Worm (Caenorhabditis elegans): Measurements from ENCODE around the gene kvs-2.

kvs-2 gene

ce11 chrV:10647043-10647611, 11.3 kb downstream of the kvs-2 start, which contains the start of the genes C32C4.3 and C32C4.16:
Gene C32C4.3, minus strand, starts transcription at chrV:10647143.
Gene C32C4.16, plus strand, starts transcription at chrV:10647561.
- TF ChIP-seq C06A6.2 (GFP tag; conservative IDR thresholded peaks at IDR 0.05) (no peak), hmg-20 (GFP tag; IDR thresholded peaks at IDR 0.05) (no peak), nfya-2 (GFP tag; IDR thresholded peaks at IDR 0.05) (no peak), K11D2.4 (GFP tag; IDR thresholded peaks at IDR 0.05) (no peak), hlh-26 (GFP tag; conservative IDR thresholded peaks at IDR 0.05) (no peak), fkh-3 (tag; optimal IDR thresholded peaks at IDR 0.05) (no peak), gei-17 (GFP tag; optimal IDR thresholded peaks at IDR 0.05) (no peak), aptf-2 (GFP tag; conservative IDR thresholded peaks at IDR 0.05) (no peak), F57C9.4 (tag; optimal IDR thresholded peaks at IDR 0.05) (no peak), pha-4 (tag; optimal IDR thresholded peaks at IDR 0.05) (no peak), F49E8.2 (tag; optimal IDR thresholded peaks at IDR 0.05; ENCODE audit: insufficient read depth) (no peak), ccch-3 (GFP tag; optimal IDR thresholded peaks at IDR 0.05) (no peak), cebp-1 (GFP tag; IDR thresholded peaks at IDR 0.05) (no peak), cebp-1 (tag; optimal IDR thresholded peaks at IDR 0.05) (no peak), F22D6.2 (tag; optimal IDR thresholded peaks at IDR 0.05) (no peak), F37B4.10 (GFP tag; IDR thresholded peaks at IDR 0.05) (no peak)

- no peak for TF ChIP-seq F52B5.7 (tag; optimal IDR thresholded peaks at IDR 0.05)
- no peak for TF ChIP-seq F33H1.4 (GFP tag; IDR thresholded peaks at IDR 0.05)
These were observed 12.3 kb downstream of the kvs-2 start, which contains the start of gene aqp-6 for ce11 chrV:10648146-10648545. Gene aqp-6, plus strand, starts transcription at chrV:10648446.

ce11 chrV:10654165-10654564, 18.3 kb downstream of the kvs-2 start, which contains the start of gene ugt-35:
Gene ugt-35, minus strand, starts transcription at chrV:10654265.
- TF ChIP-seq aptf-3 (GFP tag; IDR thresholded peaks at IDR 0.05) = no peak
- no peak for TF ChIP-seq ztf-28 (GFP tag; IDR thresholded peaks at IDR 0.05)
- TF ChIP-seq attf-3 (GFP tag; conservative IDR thresholded peaks at IDR 0.05) = no peak
- no peak for TF ChIP-seq atf-7 (tag; optimal IDR thresholded peaks at IDR 0.05)
- no peak for TF ChIP-seq attf-6 (GFP tag; IDR thresholded peaks at IDR 0.05)
- TF ChIP-seq ama-1 (optimal IDR thresholded peaks at IDR 0.05) = no peak
- no peak for TF ChIP-seq ama-1 (GFP tag; optimal IDR thresholded peaks at IDR 0.05)
- TF ChIP-seq hlh-26 (GFP tag; conservative IDR thresholded peaks at IDR 0.05) = no peak
- no peak for TF ChIP-seq F22D6.2 (tag; optimal IDR thresholded peaks at IDR 0.05)
- TF ChIP-seq egl-44 (GFP tag; IDR thresholded peaks at IDR 0.05) = no peak
- no peak for TF ChIP-seq sea-2 (GFP tag; IDR thresholded peaks at IDR 0.05)
- no peak for TF ChIP-seq rcor-1 (GFP tag; IDR thresholded peaks at IDR 0.05)
- no peak for TF ChIP-seq bed-1 (GFP tag; IDR thresholded peaks at IDR 0.05)
- no peak for TF ChIP-seq B0019.2 (GFP tag; conservative IDR thresholded peaks at IDR 0.05)
- no peak for TF ChIP-seq ceh-79 (tag; optimal IDR thresholded peaks at IDR 0.05)
- no peak for TF ChIP-seq rpc-1 (optimal IDR thresholded peaks at IDR 0.05)
- TF ChIP-seq rpc-1 (tag; optimal IDR thresholded peaks at IDR 0.05) = no peak
- TF ChIP-seq ceh-91 (GFP tag; IDR thresholded peaks at IDR 0.05) = no peak
- TF ChIP-seq F37B4.10 (GFP tag; IDR thresholded peaks at IDR 0.05) = no peak
- no peak for TF ChIP-seq lsl-1 (GFP tag; optimal IDR thresholded peaks at IDR 0.05)

- TF ChIP-seq ceh-27 (GFP tag; optimal IDR thresholded peaks at IDR 0.05) (no peak), snpc-1.1 (tag; optimal IDR thresholded peaks at IDR 0.05; ENCODE audit: insufficient read depth) (no peak), lin-40 (tag; optimal IDR thresholded peaks at IDR 0.05) (no peak), let-607 (tag; optimal IDR thresholded peaks at IDR 0.05) (no peak), ceh-58 (GFP tag; IDR thresholded peaks at IDR 0.05) (no peak), snpc-3.4 (tag; optimal IDR thresholded peaks at IDR 0.05) (no peak), Y53G8AR.9 (GFP tag; conservative IDR thresholded peaks at IDR 0.05) (no peak), lag-1 (GFP tag; IDR thresholded peaks at IDR 0.05) (no peak), lsl-1 (GFP tag; optimal IDR thresholded peaks at IDR 0.05) (no peak), mes-4 (tag; optimal IDR thresholded peaks at IDR 0.05) (no peak), cebp-2 (GFP tag; IDR thresholded peaks at IDR 0.05) (no peak)
These were observed 21.1 kb downstream of the kvs-2 start, which contains the start of gene ugt-34 for ce11 chrV:10656958-10657357. Gene ugt-34, minus strand, starts transcription at chrV:10656978.
